Worm (Caenorhabditis elegans) whole organism, young adult: Measurements from ENCODE around the gene nspf-3.

ENCODE experiments used
- let-607 ChIP-seq, 2 experiments: fragments of 200-800 bp in 1 of 2; sonication (Bioruptor generic) in 1 of 2; sonication (generic microtip) in 1 of 2; optimal IDR thresholded peaks; 2 replicates each; lab custom pipeline; 2016 to 2018; ENCODE audit warnings: mild to moderate bottlenecking in 2 of 2, missing compliant biosample characterization in 2 of 2, missing genetic modification characterization in 2 of 2, moderate library complexity in 2 of 2, missing genotype in 1 of 2
- madf-3 ChIP-seq: fragments of 200-800 bp; sonication (Bioruptor generic); IDR thresholded peaks from 2 replicates; pipeline ENCODE4 v1.3.6; 2022; ENCODE audit warnings: missing genetic modification reagents, missing genetic modification characterization, missing compliant biosample characterization
- nfya-1 ChIP-seq: sonication (generic microtip); optimal IDR thresholded peaks from 2 replicates; lab custom pipeline; 2017; ENCODE audit warnings: antibody characterized with exemption, missing compliant biosample characterization, missing genetic modification characterization, borderline replicate concordance; ENCODE audit not compliant: insufficient read depth
- pha-4 ChIP-seq: fragments of 150-350 bp; sonication (generic microtip); optimal IDR thresholded peaks from 2 replicates; lab custom pipeline; 2014; ENCODE audit warnings: missing biosample characterization, missing genetic modification reagents, missing genetic modification characterization
- snpc-1.3 ChIP-seq: sonication (generic microtip); optimal IDR thresholded peaks from 2 replicates; lab custom pipeline; 2017; ENCODE audit warnings: missing genetic modification characterization, mild to moderate bottlenecking, missing compliant biosample characterization, antibody characterized with exemption, moderate library complexity, missing genotype, missing genetic modification reagents; ENCODE audit not compliant: insufficient read depth
- unc-130 ChIP-seq: sonication (generic microtip); optimal IDR thresholded peaks from 2 replicates; lab custom pipeline; 2016; ENCODE audit warnings: missing genetic modification reagents, missing genetic modification characterization, missing compliant biosample characterization

DNA sequence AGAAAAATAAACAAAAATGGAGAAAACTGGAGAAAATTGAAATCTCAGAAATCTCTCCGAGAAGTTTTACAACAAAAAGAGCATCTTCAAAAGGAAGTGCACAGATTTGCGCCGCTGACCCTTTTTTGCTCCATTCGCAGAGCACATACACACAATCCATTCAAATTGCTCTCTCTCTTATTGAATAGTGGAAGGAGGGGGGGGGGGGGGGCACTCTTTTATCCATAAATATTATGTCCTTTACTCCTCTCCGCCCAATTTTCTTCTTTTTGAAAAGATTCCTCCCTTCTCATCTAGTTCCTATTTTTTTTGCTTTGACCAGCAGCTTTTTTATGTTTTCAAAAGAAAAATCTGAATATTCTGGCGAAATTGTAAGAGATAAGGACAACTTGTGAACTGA, 5.1 kb upstream of the nspf-3 start:
- no peak for TF ChIP-seq madf-3 (GFP tag; lab: Robert Waterston, UW)
- no peak for TF ChIP-seq pha-4 (tag; lab: Kevin White, UChicago)
- TF ChIP-seq let-607 (tag; optimal IDR thresholded peaks at IDR 0.05; lab: Kevin White, UChicago) = no peak
- no peak for TF ChIP-seq unc-130 (GFP tag; lab: Kevin White, UChicago)
- no peak for TF ChIP-seq snpc-1.3 (tag; lab: Kevin White, UChicago)
- TF ChIP-seq nfya-1 (tag; lab: Kevin White, UChicago) = no peak
